Worm (Caenorhabditis elegans) whole organism, mixed stage, embryonic: ENCODE measurements around the gene lin-3.

Source experiments
- M03D4.4 ChIP-seq: sonication (generic microtip); optimal IDR thresholded peaks from 2 replicates; lab custom pipeline; 2017; ENCODE audit warnings: mild to moderate bottlenecking, missing genetic modification characterization, missing compliant biosample characterization
- bed-3 ChIP-seq: fragments of 200-800 bp; sonication (Bioruptor generic); optimal IDR thresholded peaks from 3 replicates; lab custom pipeline; 2018; ENCODE audit warnings: mild to moderate bottlenecking, missing genetic modification characterization, moderate library complexity, missing compliant biosample characterization
- blmp-1 ChIP-seq: fragments of 150-350 bp; optimal IDR thresholded peaks from 2 replicates; lab custom pipeline; 2014; ENCODE audit warnings: missing biosample characterization, missing genetic modification characterization
- ceh-39 ChIP-seq: fragments of 150-350 bp; optimal IDR thresholded peaks from 2 replicates; lab custom pipeline; 2014; ENCODE audit warnings: missing biosample characterization, missing genetic modification characterization
- ceh-43 ChIP-seq: fragments of 200-800 bp; sonication (Bioruptor generic); optimal IDR thresholded peaks from 2 replicates; lab custom pipeline; 2018; ENCODE audit warnings: mild to moderate bottlenecking, missing genetic modification characterization, moderate library complexity, missing compliant biosample characterization
- ces-1 ChIP-seq: fragments of 150-350 bp; optimal IDR thresholded peaks from 2 replicates; lab custom pipeline; 2014; ENCODE audit warnings: missing biosample characterization, missing genetic modification reagents, missing genetic modification characterization
- cnd-1 ChIP-seq: fragments of 200-800 bp; sonication (Bioruptor generic); optimal IDR thresholded peaks from 2 replicates; lab custom pipeline; 2018; ENCODE audit warnings: mild to moderate bottlenecking, missing genetic modification characterization, missing compliant biosample characterization
- drap-1 ChIP-seq: fragments of 200-800 bp; sonication (Bioruptor generic); optimal IDR thresholded peaks from 3 replicates; lab custom pipeline; 2018; ENCODE audit warnings: mild to moderate bottlenecking, missing genetic modification characterization, missing compliant biosample characterization
- elt-1 ChIP-seq: sonication (generic microtip); optimal IDR thresholded peaks from 2 replicates; lab custom pipeline; 2017; ENCODE audit warnings: missing genetic modification characterization, mild to moderate bottlenecking, missing compliant biosample characterization, antibody characterized with exemption, moderate library complexity, borderline replicate concordance; ENCODE audit not compliant: insufficient read depth
- elt-3 ChIP-seq: fragments of 150-350 bp; optimal IDR thresholded peaks from 2 replicates; lab custom pipeline; 2014; ENCODE audit warnings: missing biosample characterization, missing genetic modification characterization
- flh-1 ChIP-seq: fragments of 200-800 bp; sonication (Bioruptor generic); optimal IDR thresholded peaks from 2 replicates; lab custom pipeline; 2018; ENCODE audit warnings: mild to moderate bottlenecking, missing genetic modification characterization, moderate library complexity, missing compliant biosample characterization
- hlh-1 ChIP-seq: fragments of 150-350 bp; optimal IDR thresholded peaks from 2 replicates; lab custom pipeline; 2014; ENCODE audit warnings: missing biosample characterization, missing genetic modification reagents, missing genetic modification characterization
- lin-32 ChIP-seq: fragments of 200-800 bp; sonication (Bioruptor generic); optimal IDR thresholded peaks from 2 replicates; lab custom pipeline; 2018; ENCODE audit warnings: mild to moderate bottlenecking, missing genetic modification characterization, missing compliant biosample characterization
- mab-5 ChIP-seq: fragments of 150-350 bp; optimal IDR thresholded peaks from 2 replicates; lab custom pipeline; 2014; ENCODE audit warnings: missing biosample characterization, missing genetic modification characterization
- mep-1 ChIP-seq: fragments of 150-350 bp; optimal IDR thresholded peaks from 2 replicates; lab custom pipeline; 2017; ENCODE audit warnings: missing biosample characterization, missing genetic modification reagents, missing genetic modification characterization, inconsistent platforms
- nhr-12 ChIP-seq: fragments of 150-350 bp; optimal IDR thresholded peaks from 2 replicates; lab custom pipeline; 2014; ENCODE audit warnings: missing biosample characterization, missing genetic modification characterization
- nhr-2 ChIP-seq: fragments of 150-350 bp; optimal IDR thresholded peaks from 2 replicates; lab custom pipeline; 2014; ENCODE audit warnings: missing biosample characterization, missing genetic modification characterization
- nhr-237 ChIP-seq: fragments of 150-350 bp; optimal IDR thresholded peaks from 2 replicates; lab custom pipeline; 2014; ENCODE audit warnings: missing biosample characterization, missing genetic modification characterization
- nhr-28 ChIP-seq: fragments of 150-350 bp; optimal IDR thresholded peaks from 2 replicates; lab custom pipeline; 2014; ENCODE audit warnings: missing biosample characterization, missing genetic modification characterization
- nhr-76 ChIP-seq: sonication (generic microtip); optimal IDR thresholded peaks from 2 replicates; lab custom pipeline; 2017; ENCODE audit warnings: missing biosample characterization, missing genetic modification characterization
- pha-4 ChIP-seq: fragments of 150-350 bp; optimal IDR thresholded peaks from 2 replicates; lab custom pipeline; 2018; ENCODE audit warnings: missing biosample characterization, missing genetic modification reagents, missing genetic modification characterization
- sem-2 ChIP-seq: fragments of 200-800 bp; sonication (Bioruptor generic); optimal IDR thresholded peaks from 2 replicates; lab custom pipeline; 2018; ENCODE audit warnings: mild to moderate bottlenecking, missing genetic modification characterization, missing compliant biosample characterization
- snpc-4 ChIP-seq: fragments of 150-350 bp; optimal IDR thresholded peaks from 2 replicates; lab custom pipeline; 2014; ENCODE audit warnings: missing biosample characterization, missing genetic modification characterization
- sptf-1 ChIP-seq: sonication (generic microtip); optimal IDR thresholded peaks from 2 replicates; lab custom pipeline; 2017; ENCODE audit warnings: mild to moderate bottlenecking, missing genetic modification characterization, moderate library complexity, missing compliant biosample characterization
- tbx-8 ChIP-seq: fragments of 200-800 bp; sonication (Bioruptor generic); optimal IDR thresholded peaks from 2 replicates; lab custom pipeline; 2018; ENCODE audit warnings: mild to moderate bottlenecking, missing genetic modification characterization, moderate library complexity, missing compliant biosample characterization
- unc-120 ChIP-seq: sonication (generic microtip); optimal IDR thresholded peaks from 2 replicates; lab custom pipeline; 2017; ENCODE audit warnings: missing genetic modification characterization, missing compliant biosample characterization; ENCODE audit not compliant: poor library complexity, severe bottlenecking
- unc-39 ChIP-seq: fragments of 150-350 bp; optimal IDR thresholded peaks from 2 replicates; lab custom pipeline; 2014; ENCODE audit warnings: missing biosample characterization, missing genetic modification characterization
- unc-62 ChIP-seq: fragments of 150-350 bp; optimal IDR thresholded peaks from 2 replicates; lab custom pipeline; 2014; ENCODE audit warnings: missing biosample characterization, missing genetic modification reagents, missing genetic modification characterization
- zip-8 ChIP-seq: fragments of 150-350 bp; optimal IDR thresholded peaks from 2 replicates; lab custom pipeline; 2014; ENCODE audit warnings: missing biosample characterization, missing genetic modification characterization
- ztf-11 ChIP-seq: fragments of 150-350 bp; optimal IDR thresholded peaks from 2 replicates; lab custom pipeline; 2014; ENCODE audit warnings: missing biosample characterization, missing genetic modification characterization

The lin-3 gene

DNA sequence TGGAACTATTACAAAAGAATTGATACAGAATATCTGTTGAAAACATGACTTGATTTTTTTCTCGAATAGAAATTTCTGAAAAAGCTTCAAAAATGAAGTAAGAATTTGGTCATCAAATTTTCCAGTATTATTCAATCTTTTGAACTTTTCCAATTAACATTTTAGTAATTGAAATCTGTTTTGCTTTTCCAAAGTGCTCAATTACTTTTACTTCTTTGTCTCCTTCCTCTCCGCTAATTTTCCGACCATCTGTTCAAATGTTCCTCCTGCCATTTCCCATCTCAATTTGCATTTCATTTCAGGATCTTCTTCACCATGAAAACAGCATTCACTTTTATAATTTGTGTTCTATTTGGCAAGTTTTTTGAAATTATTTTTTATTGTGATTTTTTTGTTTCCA, 5.2 kb upstream of the lin-3 start, which contains the start of gene F36H1.11:
Gene F36H1.11 (plus strand): TSS at position 301 of the 400 bp plus-strand sequence.
- TF ChIP-seq lin-32 (GFP tag; lab: Kevin White, UChicago): no peak
- TF ChIP-seq ces-1 (GFP tag; lab: Kevin White, UChicago): peak; percentile 79
- no peak for TF ChIP-seq nhr-237 (tag; lab: Kevin White, UChicago)
- peak; percentile 18 for TF ChIP-seq cnd-1
- TF ChIP-seq drap-1 (GFP tag; lab: Kevin White, UChicago): no peak
- TF ChIP-seq snpc-4 (tag; lab: Kevin White, UChicago): no peak
- no peak for TF ChIP-seq sptf-1 (tag; lab: Kevin White, UChicago)
- TF ChIP-seq hlh-1 (tag; lab: Kevin White, UChicago): no peak
- no peak for TF ChIP-seq pha-4
- TF ChIP-seq nhr-28 (tag; lab: Kevin White, UChicago): no peak
- TF ChIP-seq nhr-76 (tag; lab: Kevin White, UChicago): no peak
- TF ChIP-seq bed-3: no peak
- TF ChIP-seq mab-5 (tag; lab: Kevin White, UChicago): no peak
- no peak for TF ChIP-seq unc-39

- no peak for TF ChIP-seq mep-1 (tag; lab: Kevin White, UChicago)
- TF ChIP-seq blmp-1: no peak
- TF ChIP-seq cnd-1: no peak
- TF ChIP-seq unc-39: no peak
- no peak for TF ChIP-seq hlh-1 (tag; lab: Kevin White, UChicago)
- no peak for TF ChIP-seq sptf-1 (tag; lab: Kevin White, UChicago)
- no peak for TF ChIP-seq lin-32 (GFP tag; lab: Kevin White, UChicago)
- TF ChIP-seq nhr-76 (tag; lab: Kevin White, UChicago): no peak
- TF ChIP-seq nhr-2 (tag; lab: Kevin White, UChicago): no peak
- TF ChIP-seq ztf-11 (tag; lab: Kevin White, UChicago): no peak
- TF ChIP-seq drap-1 (GFP tag; lab: Kevin White, UChicago): no peak
- no peak for TF ChIP-seq bed-3
- TF ChIP-seq elt-1: no peak
- no peak for TF ChIP-seq nhr-12 (tag; lab: Kevin White, UChicago)
- no peak for TF ChIP-seq M03D4.4
- TF ChIP-seq ceh-39: no peak
Measured at ce11 chrIV:11049806-11050205, 4.3 kb upstream of the lin-3 start, which contains the start of gene F36H1.3. F36H1.3 (plus strand) TSS chrIV:11050128.

DNA sequence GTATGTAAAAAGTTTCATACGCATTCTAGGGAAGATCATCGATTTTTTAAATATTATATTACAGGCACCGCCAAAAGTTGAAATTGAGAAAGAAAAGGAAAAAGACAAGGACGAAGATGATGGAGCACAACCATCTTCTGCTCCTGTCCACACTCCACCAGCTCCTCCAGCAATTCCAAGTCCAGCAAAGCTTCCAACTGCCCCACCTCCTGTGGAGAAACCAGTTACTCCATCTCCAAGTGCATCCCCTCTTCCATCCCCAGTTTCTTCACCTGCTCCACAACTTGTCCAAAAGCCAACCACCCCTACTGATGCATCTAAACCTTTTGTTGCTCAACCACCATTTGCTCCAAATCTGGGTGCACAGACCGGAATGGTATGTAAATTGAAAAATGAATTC, 2.1 kb upstream of the lin-3 start:
- TF ChIP-seq ces-1 (GFP tag; lab: Kevin White, UChicago) (no peak), tbx-8 (GFP tag; lab: Kevin White, UChicago) (no peak), hlh-1 (tag; lab: Kevin White, UChicago) (no peak), blmp-1 (no peak), ceh-43 (no peak), elt-1 (no peak), nhr-12 (tag; lab: Kevin White, UChicago) (no peak), ztf-11 (tag; lab: Kevin White, UChicago) (no peak), zip-8 (no peak)

- TF ChIP-seq mab-5 (tag; lab: Kevin White, UChicago) (no peak), M03D4.4 (no peak), bed-3 (no peak), blmp-1 (no peak), cnd-1 (no peak), nhr-12 (tag; lab: Kevin White, UChicago) (no peak), sptf-1 (tag; lab: Kevin White, UChicago) (no peak), snpc-4 (tag; lab: Kevin White, UChicago) (no peak), nhr-237 (tag; lab: Kevin White, UChicago) (no peak), ceh-39 (no peak), unc-39 (no peak), zip-8 (no peak), elt-3 (no peak), nhr-76 (tag; lab: Kevin White, UChicago) (no peak), lin-32 (GFP tag; lab: Kevin White, UChicago) (no peak), sem-2 (GFP tag; lab: Kevin White, UChicago) (no peak), ceh-43 (no peak), flh-1 (GFP tag; lab: Kevin White, UChicago) (no peak)
- TF ChIP-seq, all 35 proteins: peak for 0
Measured at ce11 chrIV:11062984-11063613, 9.0 kb downstream of the lin-3 start.

ce11 chrIV:11063962-11064361, 9.9 kb downstream of the lin-3 start, which contains the start of gene ttr-16:
ttr-16 (minus strand) TSS chrIV:11064137.
- TF ChIP-seq drap-1 (GFP tag; lab: Kevin White, UChicago): no peak
- peak; percentile 80 for TF ChIP-seq unc-62
- TF ChIP-seq unc-120 (tag; lab: Kevin White, UChicago): peak; percentile 59
- peak; percentile 97 for TF ChIP-seq hlh-1 (tag; lab: Kevin White, UChicago)
